Worm (Caenorhabditis elegans): ENCODE data around the gene mev-1.

- TF ChIP-seq lsy-2 (tag; optimal IDR thresholded peaks at IDR 0.05), result no peak
- no peak for TF ChIP-seq snpc-4 (tag; optimal IDR thresholded peaks at IDR 0.05)
- no peak for TF ChIP-seq nhr-76 (tag; optimal IDR thresholded peaks at IDR 0.05)
- no peak for TF ChIP-seq lin-13 (tag; optimal IDR thresholded peaks at IDR 0.05)
- TF ChIP-seq nhr-12 (tag; optimal IDR thresholded peaks at IDR 0.05), result no peak
- TF ChIP-seq sem-2 (GFP tag; optimal IDR thresholded peaks at IDR 0.05), result no peak
- no peak for TF ChIP-seq nhr-237 (tag; optimal IDR thresholded peaks at IDR 0.05)
- no peak for TF ChIP-seq ces-1 (GFP tag; optimal IDR thresholded peaks at IDR 0.05)
- no peak for TF ChIP-seq mep-1 (tag; optimal IDR thresholded peaks at IDR 0.05)
- TF ChIP-seq ztf-11 (tag; optimal IDR thresholded peaks at IDR 0.05), result no peak
- TF ChIP-seq unc-39 (tag; optimal IDR thresholded peaks at IDR 0.05), result no peak
- TF ChIP-seq sptf-1 (tag; optimal IDR thresholded peaks at IDR 0.05), result no peak
These were observed 19.3 kb downstream of the mev-1 start for ce11 chrIII:10353423-10353822.

Data from whole organism, mixed stage, embryonic.